Worm (Caenorhabditis elegans): ENCODE data around the gene C33C12.7.
"Not testable (repeated sequence)": the region's sequence is repeated elsewhere in the genome, so short reads cannot be mapped to it uniquely, and the experiment has no call there.

C33C12.7 gene

ce11 chrII:2186329-2186728, 11.1 kb upstream of the C33C12.7 start, which contains the start of gene gba-2:
gba-2 (minus strand) TSS chrII:2186434.
- TF ChIP-seq ref-1 (GFP tag; conservative IDR thresholded peaks at IDR 0.05) (no peak), med-1 (GFP tag; optimal IDR thresholded peaks at IDR 0.05; ENCODE audit: insufficient read depth) (no peak), ztf-23 (GFP tag; IDR thresholded peaks at IDR 0.05) (no peak), cog-1 (tag; optimal IDR thresholded peaks at IDR 0.05) (no peak), flt-1 (GFP tag; IDR thresholded peaks at IDR 0.05) (no peak), ztf-29 (GFP tag; IDR thresholded peaks at IDR 0.05) (no peak), klf-2 (GFP tag; conservative IDR thresholded peaks at IDR 0.05) (no peak), tab-1 (GFP tag; IDR thresholded peaks at IDR 0.05) (no peak), T22C8.4 (GFP tag; IDR thresholded peaks at IDR 0.05) (no peak)

ce11 chrII:2177735-2178134, 2.5 kb upstream of the C33C12.7 start:
- TF ChIP-seq med-1 (GFP tag; optimal IDR thresholded peaks at IDR 0.05; ENCODE audit: insufficient read depth) (no peak), cog-1 (tag; optimal IDR thresholded peaks at IDR 0.05) (no peak), klf-2 (GFP tag; conservative IDR thresholded peaks at IDR 0.05) (no peak), tab-1 (GFP tag; IDR thresholded peaks at IDR 0.05) (no peak), ztf-29 (GFP tag; IDR thresholded peaks at IDR 0.05) (no peak), ztf-23 (GFP tag; IDR thresholded peaks at IDR 0.05) (no peak)

- TF ChIP-seq tab-1 (GFP tag; IDR thresholded peaks at IDR 0.05) (no peak), T22C8.4 (GFP tag; IDR thresholded peaks at IDR 0.05) (no peak), flt-1 (GFP tag; IDR thresholded peaks at IDR 0.05) (no peak), ref-1 (GFP tag; conservative IDR thresholded peaks at IDR 0.05) (no peak), ztf-23 (GFP tag; IDR thresholded peaks at IDR 0.05) (no peak), cog-1 (tag; optimal IDR thresholded peaks at IDR 0.05) (no peak), ztf-29 (GFP tag; IDR thresholded peaks at IDR 0.05) (no peak), klf-2 (GFP tag; conservative IDR thresholded peaks at IDR 0.05) (no peak), med-1 (GFP tag; optimal IDR thresholded peaks at IDR 0.05; ENCODE audit: insufficient read depth) (no peak)
These were observed 1.4 kb upstream of the C33C12.7 start, which contains the start of gene gba-1 for ce11 chrII:2176688-2177087. gba-1 (plus strand) TSS chrII:2176741.

ce11 chrII:2170085-2170484, 5.2 kb downstream of the C33C12.7 start, which contains the start of gene C33C12.12:
C33C12.12 (minus strand) TSS chrII:2170185.
- TF ChIP-seq med-1 (GFP tag; optimal IDR thresholded peaks at IDR 0.05; ENCODE audit: insufficient read depth) (no peak), ref-1 (GFP tag; conservative IDR thresholded peaks at IDR 0.05) (no peak), tab-1 (GFP tag; IDR thresholded peaks at IDR 0.05) (no peak), cog-1 (tag; optimal IDR thresholded peaks at IDR 0.05) (no peak), klf-2 (GFP tag; conservative IDR thresholded peaks at IDR 0.05) (no peak), ztf-23 (GFP tag; IDR thresholded peaks at IDR 0.05) (no peak), ztf-29 (GFP tag; IDR thresholded peaks at IDR 0.05) (no peak), flt-1 (GFP tag; IDR thresholded peaks at IDR 0.05) (no peak)

- TF ChIP-seq T22C8.4 (GFP tag; IDR thresholded peaks at IDR 0.05) (no peak), cog-1 (tag; optimal IDR thresholded peaks at IDR 0.05) (no peak), ztf-29 (GFP tag; IDR thresholded peaks at IDR 0.05) (no peak), ztf-23 (GFP tag; IDR thresholded peaks at IDR 0.05) (no peak), klf-2 (GFP tag; conservative IDR thresholded peaks at IDR 0.05) (no peak), flt-1 (GFP tag; IDR thresholded peaks at IDR 0.05) (no peak), ref-1 (GFP tag; conservative IDR thresholded peaks at IDR 0.05) (no peak), tab-1 (GFP tag; IDR thresholded peaks at IDR 0.05) (no peak), med-1 (GFP tag; optimal IDR thresholded peaks at IDR 0.05; ENCODE audit: insufficient read depth) (no peak)
These were observed 6.9 kb downstream of the C33C12.7 start, which contains the start of gene fbxb-38 for ce11 chrII:2168374-2168773. fbxb-38 (minus strand) TSS chrII:2168763.

ce11 chrII:2166376-2166775, 8.9 kb downstream of the C33C12.7 start, which contains the start of gene C33C12.4:
C33C12.4 (minus strand) TSS chrII:2166476.
- TF ChIP-seq tab-1 (GFP tag; IDR thresholded peaks at IDR 0.05) = no peak
- TF ChIP-seq ztf-29 (GFP tag; IDR thresholded peaks at IDR 0.05) = no peak
- no peak for TF ChIP-seq ref-1 (GFP tag; conservative IDR thresholded peaks at IDR 0.05)
- no peak for TF ChIP-seq klf-2 (GFP tag; conservative IDR thresholded peaks at IDR 0.05)
- TF ChIP-seq flt-1 (GFP tag; IDR thresholded peaks at IDR 0.05) = no peak
- TF ChIP-seq T22C8.4 (GFP tag; IDR thresholded peaks at IDR 0.05) = no peak
- no peak for TF ChIP-seq ztf-23 (GFP tag; IDR thresholded peaks at IDR 0.05)
- no peak for TF ChIP-seq cog-1 (tag; optimal IDR thresholded peaks at IDR 0.05)
- no peak for TF ChIP-seq med-1 (GFP tag; optimal IDR thresholded peaks at IDR 0.05; ENCODE audit: insufficient read depth)

- not testable (repeated sequence) for TF ChIP-seq ztf-23, T22C8.4, tab-1 (GFP tag; IDR thresholded peaks at IDR 0.05)
These were observed 11.8 kb downstream of the C33C12.7 start, which contains the start of gene C33C12.11 for ce11 chrII:2163370-2163882. C33C12.11 (minus strand) TSS chrII:2163832.

- not testable (repeated sequence) for TF ChIP-seq med-1 (GFP tag; optimal IDR thresholded peaks at IDR 0.05; ENCODE audit: insufficient read depth); cog-1 (tag; optimal IDR thresholded peaks at IDR 0.05); ztf-29 (GFP tag; IDR thresholded peaks at IDR 0.05)
These were observed 21.6 kb downstream of the C33C12.7 start, which contains the start of gene math-18 for ce11 chrII:2153708-2154107. math-18 (plus strand) TSS chrII:2154008.

- no peak for TF ChIP-seq ref-1 (GFP tag; conservative IDR thresholded peaks at IDR 0.05)
- TF ChIP-seq ztf-23 (GFP tag; IDR thresholded peaks at IDR 0.05) = no peak
- TF ChIP-seq T22C8.4 (GFP tag; IDR thresholded peaks at IDR 0.05) = no peak
These were observed 22.8 kb downstream of the C33C12.7 start for ce11 chrII:2152455-2152854.

- no peak for TF ChIP-seq flt-1 (GFP tag; IDR thresholded peaks at IDR 0.05)
- TF ChIP-seq klf-2 (GFP tag; conservative IDR thresholded peaks at IDR 0.05) = no peak
- TF ChIP-seq cog-1 (tag; optimal IDR thresholded peaks at IDR 0.05) = no peak
- no peak for TF ChIP-seq T22C8.4 (GFP tag; IDR thresholded peaks at IDR 0.05)
- no peak for TF ChIP-seq ztf-29 (GFP tag; IDR thresholded peaks at IDR 0.05)
- TF ChIP-seq tab-1 (GFP tag; IDR thresholded peaks at IDR 0.05) = no peak
- no peak for TF ChIP-seq ref-1 (GFP tag; conservative IDR thresholded peaks at IDR 0.05)
- TF ChIP-seq med-1 (GFP tag; optimal IDR thresholded peaks at IDR 0.05; ENCODE audit: insufficient read depth) = no peak
- no peak for TF ChIP-seq ztf-23 (GFP tag; IDR thresholded peaks at IDR 0.05)
These were observed 24.7 kb downstream of the C33C12.7 start, which contains the start of the genes C40A11.7 and C40A11.8 for ce11 chrII:2150485-2150985. C40A11.7 (minus strand) TSS chrII:2150585. C40A11.8 (minus strand) TSS chrII:2150935.

Measured in whole organism, midembryonic.